Comparison of ENCODE assay signal across 1 fruit fly cellular context in the genomic region with DNA sequence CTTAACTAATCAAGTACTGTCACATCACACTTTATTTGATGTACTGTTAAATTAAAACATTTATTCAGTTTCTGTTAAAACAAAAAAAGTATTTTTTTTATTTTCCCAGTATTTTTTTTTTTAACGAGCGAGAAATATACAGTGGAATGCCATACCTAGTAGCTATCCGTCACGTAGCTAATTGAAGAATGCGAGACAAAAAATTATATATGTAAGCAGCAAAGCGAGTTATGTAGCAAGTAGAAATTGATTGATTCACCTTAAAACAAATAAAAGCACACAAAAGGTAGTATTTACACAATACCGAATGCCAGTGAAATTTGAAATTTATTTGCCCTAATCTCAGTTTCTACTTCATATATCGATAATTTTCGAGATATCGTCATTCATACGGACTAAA.
TF ChIP-seq lines count a peak whose summit lies in the region.

No protein-coding gene starts in this region.

TF ChIP-seq in whole organism, embryonic, 481 proteins besides CTCF, POLR2A, EP300 and RAD21 (continued from another document):
- 0 out of 3 replicates have a peak, but pooled peaks have one; percentile 18 for TF ChIP-seq Opbp (GFP tag; IDR thresholded peaks at IDR 0.05; lab: Robert Waterston, UW; ENCODE audit: partially characterized antibody)
- TF ChIP-seq prd (optimal IDR thresholded peaks at IDR 0.05; lab: Kevin White, UChicago): no peak
- peak; percentile 19; the same call in 2 of the 3 replicates for TF ChIP-seq prd (GFP tag; IDR thresholded peaks at IDR 0.05; lab: Robert Waterston, UW)
